Fruit fly (Drosophila melanogaster): ENCODE measurements around the gene Pvf3.

DNA sequence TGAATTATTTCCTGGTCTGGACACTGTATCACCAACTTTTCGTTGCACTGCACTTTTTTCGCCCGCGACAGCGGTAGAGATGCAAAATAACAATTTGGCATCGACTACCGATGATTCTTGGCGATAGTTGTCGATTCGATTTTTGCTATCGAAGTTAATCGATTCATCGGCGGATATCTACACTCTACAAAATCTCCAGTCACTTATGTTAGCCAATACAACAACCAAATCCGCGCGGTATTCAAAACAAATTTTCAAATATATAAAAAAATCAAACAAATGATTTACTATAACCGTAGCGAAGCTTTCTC is 46.6 kb upstream of the Pvf3 start, which contains the start of gene CG4502:
- TF ChIP-seq tj (GFP tag; optimal IDR thresholded peaks at IDR 0.05) (no peak), CG7101 (tag; optimal IDR thresholded peaks at IDR 0.05) (peak; percentile 23), CG33017 (tag; optimal IDR thresholded peaks at IDR 0.05) (no peak), CG1620 (GFP tag; optimal IDR thresholded peaks at IDR 0.05) (peak; percentile 57)
